Fruit fly (Drosophila melanogaster) whole organism, embryonic: Measurements from ENCODE around the gene Bruce.

Source experiments
- BtbVII ChIP-seq: fragments of 200-800 bp; sonication (Bioruptor generic); optimal IDR thresholded peaks from 3 replicates; lab custom pipeline; 2017; ENCODE audit warnings: missing biosample characterization, mild to moderate bottlenecking, missing genetic modification characterization
- CG10267 ChIP-seq: fragments of 200-800 bp; sonication (Bioruptor generic); optimal IDR thresholded peaks from 2 replicates; lab custom pipeline; 2018; ENCODE audit warnings: missing biosample characterization, mild to moderate bottlenecking, missing genetic modification characterization, moderate library complexity
- CG11247 ChIP-seq: fragments of 200-800 bp; sonication (Bioruptor generic); IDR thresholded peaks from 2 replicates; pipeline ENCODE4 v1.3.6; 2022; ENCODE audit warnings: missing biosample characterization, missing genetic modification characterization
- CG11504 ChIP-seq: fragments of 200-800 bp; sonication (Bioruptor generic); optimal IDR thresholded peaks from 3 replicates; lab custom pipeline; 2019; ENCODE audit warnings: missing biosample characterization, mild to moderate bottlenecking, missing genetic modification characterization, moderate library complexity
- CG12104 ChIP-seq: fragments of 200-800 bp; sonication (Bioruptor generic); optimal IDR thresholded peaks from 3 replicates; lab custom pipeline; 2016; ENCODE audit warnings: missing biosample characterization, missing genetic modification characterization
- CG14050 ChIP-seq: fragments of 200-800 bp; sonication (Bioruptor generic); IDR thresholded peaks from 3 replicates; pipeline ENCODE4 v1.3.6; 2022; ENCODE audit warnings: missing biosample characterization, missing genetic modification characterization
- CG14667 ChIP-seq: fragments of 200-800 bp; sonication (Bioruptor generic); IDR thresholded peaks from 2 replicates; pipeline ENCODE4 v1.3.6; 2022; ENCODE audit warnings: missing biosample characterization, missing genetic modification characterization
- CG15514 ChIP-seq: fragments of 200-800 bp; sonication (Bioruptor generic); optimal IDR thresholded peaks from 3 replicates; lab custom pipeline; 2017; ENCODE audit warnings: missing biosample characterization, missing genetic modification characterization, mild to moderate bottlenecking, moderate library complexity, missing genetic modification reagents
- CG15696 ChIP-seq: fragments of 200-800 bp; sonication (Bioruptor generic); optimal IDR thresholded peaks from 2 replicates; lab custom pipeline; 2019; ENCODE audit warnings: missing biosample characterization, mild to moderate bottlenecking, missing genetic modification characterization, moderate library complexity
- CG17186 ChIP-seq: fragments of 200-800 bp; sonication (Bioruptor generic); optimal IDR thresholded peaks from 3 replicates; lab custom pipeline; 2017; ENCODE audit warnings: missing biosample characterization, missing genetic modification reagents, missing genetic modification characterization
- CG17328 ChIP-seq: fragments of 200-800 bp; sonication (Bioruptor generic); IDR thresholded peaks from 2 replicates; pipeline ENCODE4 v1.3.6; 2022; ENCODE audit warnings: missing biosample characterization, missing genetic modification characterization
- CG3065 ChIP-seq: fragments of 200-800 bp; sonication (Bioruptor generic); optimal IDR thresholded peaks from 2 replicates; lab custom pipeline; 2016; ENCODE audit warnings: missing biosample characterization, missing genetic modification characterization
- CG33557 ChIP-seq: fragments of 200-800 bp; sonication (Bioruptor generic); optimal IDR thresholded peaks from 2 replicates; lab custom pipeline; 2019; ENCODE audit warnings: missing biosample characterization, mild to moderate bottlenecking, missing genetic modification characterization, moderate library complexity
- CG4282 ChIP-seq: fragments of 200-800 bp; sonication (Bioruptor generic); optimal IDR thresholded peaks from 2 replicates; lab custom pipeline; 2016; ENCODE audit warnings: missing biosample characterization, missing genetic modification characterization
- CG4854 ChIP-seq: fragments of 200-800 bp; sonication (Bioruptor generic); optimal IDR thresholded peaks from 2 replicates; lab custom pipeline; 2016; ENCODE audit warnings: missing biosample characterization, missing genetic modification characterization, inconsistent platforms
- CG6175 ChIP-seq: fragments of 200-800 bp; sonication (Bioruptor generic); IDR thresholded peaks from 3 replicates; pipeline ENCODE4 v1.3.6; 2022; ENCODE audit warnings: missing biosample characterization, missing genetic modification characterization
- CG6854 ChIP-seq: fragments of 200-800 bp; sonication (Bioruptor generic); optimal IDR thresholded peaks from 3 replicates; lab custom pipeline; 2017; ENCODE audit warnings: missing biosample characterization, mild to moderate bottlenecking, missing genetic modification characterization
- CG7745 ChIP-seq: fragments of 200-800 bp; sonication (Bioruptor generic); optimal IDR thresholded peaks from 2 replicates; lab custom pipeline; 2018; ENCODE audit warnings: missing biosample characterization, mild to moderate bottlenecking, missing genetic modification characterization, moderate library complexity
- CG7786 ChIP-seq: fragments of 200-800 bp; sonication (Bioruptor generic); optimal IDR thresholded peaks from 2 replicates; lab custom pipeline; 2016; ENCODE audit warnings: missing biosample characterization, missing genetic modification characterization
- CG8478 ChIP-seq: fragments of >200 bp; optimal IDR thresholded peaks from 2 replicates; lab custom pipeline; 2018
- CG8944 ChIP-seq: fragments of 200-800 bp; sonication (Bioruptor generic); optimal IDR thresholded peaks from 3 replicates; lab custom pipeline; 2016; ENCODE audit warnings: missing biosample characterization, missing genetic modification characterization
- CG9215 ChIP-seq: fragments of 200-800 bp; sonication (Bioruptor generic); IDR thresholded peaks from 2 replicates; pipeline ENCODE4 v1.3.6; 2022; ENCODE audit warnings: missing biosample characterization, missing genetic modification characterization
- CG9932 ChIP-seq: fragments of 200-800 bp; sonication (Bioruptor generic); IDR thresholded peaks from 2 replicates; pipeline ENCODE4 v1.3.6; 2022; ENCODE audit warnings: missing biosample characterization, missing genetic modification characterization
- CTCF ChIP-seq: fragments of 200-800 bp; sonication (Bioruptor generic); optimal IDR thresholded peaks from 2 replicates; lab custom pipeline; 2017; ENCODE audit warnings: missing biosample characterization, mild to moderate bottlenecking, missing genetic modification characterization, moderate library complexity
- CoRest ChIP-seq: fragments of 200-800 bp; sonication (Bioruptor generic); optimal IDR thresholded peaks from 3 replicates; lab custom pipeline; 2018; ENCODE audit warnings: missing biosample characterization, mild to moderate bottlenecking, missing genetic modification characterization, moderate library complexity
- Dip3 ChIP-seq: fragments of 200-800 bp; sonication (Bioruptor generic); optimal IDR thresholded peaks from 3 replicates; lab custom pipeline; 2016; ENCODE audit warnings: missing biosample characterization, missing genetic modification characterization
- Doc3 ChIP-seq: fragments of 200-800 bp; sonication (Bioruptor generic); IDR thresholded peaks from 3 replicates; pipeline ENCODE4 v1.3.6; 2022; ENCODE audit warnings: missing biosample characterization, missing genetic modification characterization; ENCODE audit not compliant: partially characterized antibody
- Fer1 ChIP-seq: fragments of 200-800 bp; sonication (Bioruptor generic); optimal IDR thresholded peaks from 2 replicates; lab custom pipeline; 2017; ENCODE audit warnings: missing biosample characterization, mild to moderate bottlenecking, missing genetic modification characterization
- Hmx ChIP-seq: fragments of 200-800 bp; sonication (Bioruptor generic); optimal IDR thresholded peaks from 2 replicates; lab custom pipeline; 2016; ENCODE audit warnings: missing biosample characterization, missing genetic modification characterization
- MESR4 ChIP-seq: fragments of 200-800 bp; sonication (Bioruptor generic); optimal IDR thresholded peaks from 2 replicates; lab custom pipeline; 2018; ENCODE audit warnings: missing biosample characterization, mild to moderate bottlenecking, missing genetic modification characterization, moderate library complexity
- Neu2 ChIP-seq: fragments of 200-800 bp; sonication (Bioruptor generic); optimal IDR thresholded peaks from 3 replicates; lab custom pipeline; 2016; ENCODE audit warnings: missing biosample characterization, missing genetic modification characterization, borderline replicate concordance
- Tbp ChIP-seq: fragments of >200 bp; optimal IDR thresholded peaks from 2 replicates; lab custom pipeline; 2018; ENCODE audit warnings: missing biosample characterization, missing genetic modification characterization
- Xbp1 ChIP-seq: fragments of 200-800 bp; sonication (Bioruptor generic); optimal IDR thresholded peaks from 3 replicates; lab custom pipeline; 2016; ENCODE audit warnings: missing biosample characterization, mild to moderate bottlenecking, missing genetic modification characterization
- bcd ChIP-seq: fragments of 200-800 bp; sonication (Bioruptor generic); optimal IDR thresholded peaks from 2 replicates; lab custom pipeline; 2017; ENCODE audit warnings: missing biosample characterization, mild to moderate bottlenecking, missing genetic modification characterization
- ewg ChIP-seq: fragments of 200-800 bp; sonication (Bioruptor generic); optimal IDR thresholded peaks from 3 replicates; lab custom pipeline; 2017; ENCODE audit warnings: mild to moderate bottlenecking, missing biosample characterization, missing genetic modification reagents, missing genetic modification characterization
- gro ChIP-seq: fragments of 200-800 bp; sonication (Bioruptor generic); optimal IDR thresholded peaks from 2 replicates; lab custom pipeline; 2016; ENCODE audit warnings: missing biosample characterization, missing genetic modification characterization
- kah ChIP-seq: fragments of 200-800 bp; sonication (Bioruptor generic); optimal IDR thresholded peaks from 2 replicates; lab custom pipeline; 2018; ENCODE audit warnings: missing biosample characterization, mild to moderate bottlenecking, missing genetic modification characterization
- lilli ChIP-seq: fragments of 200-800 bp; sonication (Bioruptor generic); optimal IDR thresholded peaks from 3 replicates; lab custom pipeline; 2016; ENCODE audit warnings: missing biosample characterization, missing genetic modification characterization
- lmd ChIP-seq: fragments of 200-800 bp; sonication (Bioruptor generic); IDR thresholded peaks from 2 replicates; pipeline ENCODE4 v1.3.6; 2022; ENCODE audit warnings: missing biosample characterization, missing genetic modification characterization
- lola ChIP-seq, 3 experiments: fragments of >200 bp in 2 of 3; fragments of 200-800 bp in 1 of 3; sonication (Bioruptor generic) in 1 of 3; optimal IDR thresholded peaks; 2 replicates each; lab custom pipeline; 2017 to 2019; ENCODE audit warnings: missing biosample characterization in 3 of 3, missing genetic modification characterization in 3 of 3, mild to moderate bottlenecking in 1 of 3, moderate library complexity in 1 of 3
- mirr ChIP-seq: fragments of 200-800 bp; sonication (Bioruptor generic); optimal IDR thresholded peaks from 3 replicates; lab custom pipeline; 2018; ENCODE audit warnings: missing biosample characterization, mild to moderate bottlenecking, missing genetic modification characterization
- pum ChIP-seq: fragments of 200-800 bp; sonication (Bioruptor generic); optimal IDR thresholded peaks from 2 replicates; lab custom pipeline; 2016; ENCODE audit warnings: missing biosample characterization, missing genetic modification characterization
- repo ChIP-seq: fragments of 200-800 bp; sonication (Bioruptor generic); optimal IDR thresholded peaks from 2 replicates; lab custom pipeline; 2016; ENCODE audit warnings: missing biosample characterization, missing genetic modification characterization
- row ChIP-seq: fragments of 200-800 bp; sonication (Bioruptor generic); IDR thresholded peaks from 3 replicates; pipeline ENCODE4 v1.3.6; 2022; ENCODE audit warnings: missing biosample characterization, missing genetic modification characterization
- sc ChIP-seq, 3 experiments: fragments of >200 bp in 2 of 3; fragments of 200-800 bp in 1 of 3; sonication (Bioruptor generic) in 1 of 3; optimal IDR thresholded peaks; 2 replicates in 2 of 3; 3 replicates in 1 of 3; lab custom pipeline; 2017; ENCODE audit warnings: mild to moderate bottlenecking in 1 of 3, missing biosample characterization in 1 of 3, missing genetic modification characterization in 1 of 3, missing genetic modification reagents in 1 of 3
- sima ChIP-seq: fragments of 200-800 bp; sonication (Bioruptor generic); optimal IDR thresholded peaks from 2 replicates; lab custom pipeline; 2016; ENCODE audit warnings: missing biosample characterization, missing genetic modification characterization
- tio ChIP-seq: fragments of 200-800 bp; sonication (Bioruptor generic); optimal IDR thresholded peaks from 2 replicates; lab custom pipeline; 2017; ENCODE audit warnings: missing biosample characterization, missing genetic modification characterization, inconsistent platforms
- toy ChIP-seq: fragments of 200-800 bp; sonication (Bioruptor generic); IDR thresholded peaks from 2 replicates; pipeline ENCODE4 v1.3.6; 2022; ENCODE audit warnings: missing biosample characterization, missing genetic modification characterization
- tup ChIP-seq: fragments of 200-800 bp; sonication (Bioruptor generic); optimal IDR thresholded peaks from 2 replicates; lab custom pipeline; 2016; ENCODE audit warnings: missing biosample characterization, mild to moderate bottlenecking, missing genetic modification characterization, moderate library complexity
- zf30C ChIP-seq: fragments of 200-800 bp; sonication (Bioruptor generic); optimal IDR thresholded peaks from 3 replicates; lab custom pipeline; 2018; ENCODE audit warnings: missing biosample characterization, mild to moderate bottlenecking, missing genetic modification characterization
- zfh1 ChIP-seq: fragments of 200-800 bp; sonication (Bioruptor generic); IDR thresholded peaks from 3 replicates; pipeline ENCODE4 v1.3.6; 2022; ENCODE audit warnings: missing biosample characterization, missing genetic modification characterization

The Bruce gene

dm6 chr3R:10332823-10333263 is 1.7 kb upstream of the Bruce start, which contains the start of gene sle (continued):
- TF ChIP-seq Dip3 (GFP tag; lab: Kevin White, UChicago) (peak; percentile 70), mirr (no peak), tio (GFP tag; lab: Kevin White, UChicago) (no peak), CG14050 (GFP tag; lab: Robert Waterston, UW) (no peak), bcd (GFP tag; lab: Kevin White, UChicago) (no peak), CG12104 (GFP tag; lab: Kevin White, UChicago) (peak; percentile 11), Tbp (GFP tag; lab: Kevin White, UChicago) (no peak), MESR4 (GFP tag; lab: Kevin White, UChicago) (peak; percentile 61), CG9932 (GFP tag; lab: Robert Waterston, UW) (peak; percentile 61), CG4854 (GFP tag; lab: Kevin White, UChicago) (peak; percentile 54), Hmx (GFP tag; lab: Kevin White, UChicago) (no peak), CG11504 (no peak), CG4282 (GFP tag; lab: Kevin White, UChicago) (peak; percentile 56), Doc3 (GFP tag; lab: Robert Waterston, UW) (peak; percentile 43; the same call in 1 of the 3 replicates), CG7745 (tag; lab: Kevin White, UChicago) (no peak), tup (GFP tag; lab: Kevin White, UChicago) (peak; percentile 50), CG33557 (peak; percentile 33), BtbVII (GFP tag; lab: Kevin White, UChicago) (peak; percentile 27), Fer1 (peak; percentile 66), CG7786 (GFP tag; lab: Kevin White, UChicago) (peak; percentile 64), Neu2 (peak; percentile 92), CG14667 (no peak), CTCF (GFP tag; lab: Kevin White, UChicago) (peak; percentile 63), CG9215 (GFP tag; lab: Robert Waterston, UW) (no peak), gro (GFP tag; lab: Kevin White, UChicago) (peak; percentile 77), CG10267 (tag; lab: Kevin White, UChicago) (peak; percentile 99), CG3065 (GFP tag; lab: Kevin White, UChicago) (no peak), CG8944 (GFP tag; lab: Kevin White, UChicago) (peak; percentile 38), lola (GFP tag; optimal IDR thresholded peaks at IDR 0.05; lab: Kevin White, UChicago) (no peak), lilli (GFP tag; lab: Kevin White, UChicago) (peak; percentile 79), sima (GFP tag; lab: Kevin White, UChicago) (peak; percentile 5), row (GFP tag; lab: Robert Waterston, UW) (peak; percentile 26; the same call in 1 of the 3 replicates), CG6854 (GFP tag; lab: Kevin White, UChicago) (no peak), lmd (GFP tag; lab: Robert Waterston, UW) (peak; percentile 17; the same call in 1 of the 2 replicates), CoRest (tag; lab: Kevin White, UChicago) (peak; percentile 80), CG11247 (GFP tag; lab: Robert Waterston, UW) (no peak), CG17186 (GFP tag; lab: Kevin White, UChicago) (peak; percentile 89), ewg (GFP tag; lab: Kevin White, UChicago) (no peak), CG6175 (GFP tag; lab: Robert Waterston, UW) (no peak), toy (GFP tag; lab: Robert Waterston, UW) (no peak), zf30C (no peak), CG15696 (tag; lab: Kevin White, UChicago) (no peak), CG8478 (lab: Kevin White, UChicago) (no peak), pum (GFP tag; lab: Kevin White, UChicago) (peak; percentile 59), CG17328 (GFP tag; lab: Robert Waterston, UW) (peak; percentile 21; the same call in 1 of the 2 replicates), zfh1 (GFP tag; lab: Robert Waterston, UW) (peak; percentile 50; the same call in 1 of the 3 replicates), CG15514 (GFP tag; lab: Kevin White, UChicago) (peak; percentile 83), repo (GFP tag; lab: Kevin White, UChicago) (peak; percentile 42), Xbp1 (GFP tag; lab: Kevin White, UChicago) (peak; percentile 57), sc (optimal IDR thresholded peaks at IDR 0.05; lab: Kevin White, UChicago) (no peak), sc (GFP tag; optimal IDR thresholded peaks at IDR 0.05; lab: Kevin White, UChicago) (no peak), kah (GFP tag; lab: Kevin White, UChicago) (no peak)
